Worm (Caenorhabditis elegans): Measurements from ENCODE around the gene Y75B8A.13.

DNA sequence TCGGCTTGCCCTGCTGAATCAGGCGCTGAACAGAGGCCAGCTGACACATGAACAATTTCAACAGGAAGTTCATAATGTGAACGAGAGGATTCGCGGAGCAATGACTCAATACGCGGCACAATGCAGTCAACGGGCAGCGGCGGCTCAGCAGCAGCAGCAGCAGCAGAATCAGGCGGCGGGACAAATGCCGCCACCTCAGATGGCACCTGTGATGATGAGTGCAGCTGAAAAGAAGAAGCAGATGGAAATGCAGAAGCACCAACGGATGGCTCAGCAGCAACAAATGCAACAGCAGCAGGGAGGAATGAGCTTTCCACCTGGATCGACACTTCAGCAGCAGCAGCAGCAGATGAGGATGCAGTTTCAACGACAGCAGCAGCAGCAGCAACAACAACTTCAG, 50.2 kb downstream of the Y75B8A.13 start:
- no peak for TF ChIP-seq ref-1 (GFP tag; conservative IDR thresholded peaks at IDR 0.05)
- TF ChIP-seq ztf-23 (GFP tag; IDR thresholded peaks at IDR 0.05), result no peak
- TF ChIP-seq klf-2 (GFP tag; conservative IDR thresholded peaks at IDR 0.05), result no peak
- no peak for TF ChIP-seq flt-1 (GFP tag; IDR thresholded peaks at IDR 0.05)
- TF ChIP-seq med-1 (GFP tag; optimal IDR thresholded peaks at IDR 0.05; ENCODE audit: insufficient read depth), result no peak
- no peak for TF ChIP-seq cog-1 (tag; optimal IDR thresholded peaks at IDR 0.05)

Data from whole organism, midembryonic.